Worm (Caenorhabditis elegans) whole organism, mixed stage, embryonic: ENCODE results near the gene kup-1.

ENCODE experiments used
- M03D4.4 ChIP-seq: sonication (generic microtip); optimal IDR thresholded peaks from 2 replicates; lab custom pipeline; 2017; ENCODE audit warnings: mild to moderate bottlenecking, missing genetic modification characterization, missing compliant biosample characterization
- bed-3 ChIP-seq: fragments of 200-800 bp; sonication (Bioruptor generic); optimal IDR thresholded peaks from 3 replicates; lab custom pipeline; 2018; ENCODE audit warnings: mild to moderate bottlenecking, missing genetic modification characterization, moderate library complexity, missing compliant biosample characterization
- blmp-1 ChIP-seq: fragments of 150-350 bp; optimal IDR thresholded peaks from 2 replicates; lab custom pipeline; 2014; ENCODE audit warnings: missing biosample characterization, missing genetic modification characterization
- ceh-39 ChIP-seq: fragments of 150-350 bp; optimal IDR thresholded peaks from 2 replicates; lab custom pipeline; 2014; ENCODE audit warnings: missing biosample characterization, missing genetic modification characterization
- ceh-43 ChIP-seq: fragments of 200-800 bp; sonication (Bioruptor generic); optimal IDR thresholded peaks from 2 replicates; lab custom pipeline; 2018; ENCODE audit warnings: mild to moderate bottlenecking, missing genetic modification characterization, moderate library complexity, missing compliant biosample characterization
- ces-1 ChIP-seq: fragments of 150-350 bp; optimal IDR thresholded peaks from 2 replicates; lab custom pipeline; 2014; ENCODE audit warnings: missing biosample characterization, missing genetic modification reagents, missing genetic modification characterization
- cnd-1 ChIP-seq: fragments of 200-800 bp; sonication (Bioruptor generic); optimal IDR thresholded peaks from 2 replicates; lab custom pipeline; 2018; ENCODE audit warnings: mild to moderate bottlenecking, missing genetic modification characterization, missing compliant biosample characterization
- elt-3 ChIP-seq: fragments of 150-350 bp; optimal IDR thresholded peaks from 2 replicates; lab custom pipeline; 2014; ENCODE audit warnings: missing biosample characterization, missing genetic modification characterization
- flh-1 ChIP-seq: fragments of 200-800 bp; sonication (Bioruptor generic); optimal IDR thresholded peaks from 2 replicates; lab custom pipeline; 2018; ENCODE audit warnings: mild to moderate bottlenecking, missing genetic modification characterization, moderate library complexity, missing compliant biosample characterization
- ham-2 ChIP-seq: fragments of 200-800 bp; sonication (Bioruptor generic); optimal IDR thresholded peaks from 2 replicates; lab custom pipeline; 2018; ENCODE audit warnings: mild to moderate bottlenecking, missing genetic modification characterization, missing compliant biosample characterization
- hlh-1 ChIP-seq: fragments of 150-350 bp; optimal IDR thresholded peaks from 2 replicates; lab custom pipeline; 2014; ENCODE audit warnings: missing biosample characterization, missing genetic modification reagents, missing genetic modification characterization
- lin-13 ChIP-seq: fragments of 150-350 bp; optimal IDR thresholded peaks from 2 replicates; lab custom pipeline; 2014; ENCODE audit warnings: missing biosample characterization, missing genetic modification characterization
- lin-32 ChIP-seq: fragments of 200-800 bp; sonication (Bioruptor generic); optimal IDR thresholded peaks from 2 replicates; lab custom pipeline; 2018; ENCODE audit warnings: mild to moderate bottlenecking, missing genetic modification characterization, missing compliant biosample characterization
- lsy-2 ChIP-seq: fragments of 150-350 bp; optimal IDR thresholded peaks from 2 replicates; lab custom pipeline; 2014; ENCODE audit warnings: missing biosample characterization, missing genetic modification characterization
- mab-5 ChIP-seq: fragments of 150-350 bp; optimal IDR thresholded peaks from 2 replicates; lab custom pipeline; 2014; ENCODE audit warnings: missing biosample characterization, missing genetic modification characterization
- mep-1 ChIP-seq: fragments of 150-350 bp; optimal IDR thresholded peaks from 2 replicates; lab custom pipeline; 2017; ENCODE audit warnings: missing biosample characterization, missing genetic modification reagents, missing genetic modification characterization, inconsistent platforms
- mls-2 ChIP-seq: sonication (generic microtip); optimal IDR thresholded peaks from 2 replicates; lab custom pipeline; 2016; ENCODE audit warnings: mild to moderate bottlenecking, missing genetic modification characterization, moderate library complexity, missing compliant biosample characterization
- nhr-2 ChIP-seq: fragments of 150-350 bp; optimal IDR thresholded peaks from 2 replicates; lab custom pipeline; 2014; ENCODE audit warnings: missing biosample characterization, missing genetic modification characterization
- nhr-237 ChIP-seq: fragments of 150-350 bp; optimal IDR thresholded peaks from 2 replicates; lab custom pipeline; 2014; ENCODE audit warnings: missing biosample characterization, missing genetic modification characterization
- nhr-28 ChIP-seq: fragments of 150-350 bp; optimal IDR thresholded peaks from 2 replicates; lab custom pipeline; 2014; ENCODE audit warnings: missing biosample characterization, missing genetic modification characterization
- nhr-76 ChIP-seq: sonication (generic microtip); optimal IDR thresholded peaks from 2 replicates; lab custom pipeline; 2017; ENCODE audit warnings: missing biosample characterization, missing genetic modification characterization
- pha-4 ChIP-seq: fragments of 150-350 bp; optimal IDR thresholded peaks from 2 replicates; lab custom pipeline; 2018; ENCODE audit warnings: missing biosample characterization, missing genetic modification reagents, missing genetic modification characterization
- sem-2 ChIP-seq: fragments of 200-800 bp; sonication (Bioruptor generic); optimal IDR thresholded peaks from 2 replicates; lab custom pipeline; 2018; ENCODE audit warnings: mild to moderate bottlenecking, missing genetic modification characterization, missing compliant biosample characterization
- sptf-1 ChIP-seq: sonication (generic microtip); optimal IDR thresholded peaks from 2 replicates; lab custom pipeline; 2017; ENCODE audit warnings: mild to moderate bottlenecking, missing genetic modification characterization, moderate library complexity, missing compliant biosample characterization
- tbx-8 ChIP-seq: fragments of 200-800 bp; sonication (Bioruptor generic); optimal IDR thresholded peaks from 2 replicates; lab custom pipeline; 2018; ENCODE audit warnings: mild to moderate bottlenecking, missing genetic modification characterization, moderate library complexity, missing compliant biosample characterization
- unc-120 ChIP-seq: sonication (generic microtip); optimal IDR thresholded peaks from 2 replicates; lab custom pipeline; 2017; ENCODE audit warnings: missing genetic modification characterization, missing compliant biosample characterization; ENCODE audit not compliant: poor library complexity, severe bottlenecking
- unc-62 ChIP-seq: fragments of 150-350 bp; optimal IDR thresholded peaks from 2 replicates; lab custom pipeline; 2014; ENCODE audit warnings: missing biosample characterization, missing genetic modification reagents, missing genetic modification characterization
- ztf-11 ChIP-seq: fragments of 150-350 bp; optimal IDR thresholded peaks from 2 replicates; lab custom pipeline; 2014; ENCODE audit warnings: missing biosample characterization, missing genetic modification characterization

kup-1 gene

ce11 chrV:12032060-12032459 lies 8.6 kb downstream of the kup-1 start, which contains the start of gene pkc-1:
TSS of gene pkc-1 (minus strand) at chrV:12032160.
- no peak for TF ChIP-seq cnd-1 (tag; lab: Kevin White, UChicago)
- no peak for TF ChIP-seq blmp-1 (tag; lab: Kevin White, UChicago)
- TF ChIP-seq elt-3 (tag; lab: Kevin White, UChicago) = no peak
- no peak for TF ChIP-seq bed-3 (GFP tag; lab: Kevin White, UChicago)
- TF ChIP-seq nhr-28 (tag; lab: Kevin White, UChicago) = no peak
- no peak for TF ChIP-seq M03D4.4 (tag; lab: Kevin White, UChicago)
- no peak for TF ChIP-seq ceh-39 (tag; lab: Kevin White, UChicago)
- TF ChIP-seq flh-1 (GFP tag; lab: Kevin White, UChicago) = no peak
- no peak for TF ChIP-seq nhr-76 (tag; lab: Kevin White, UChicago)
- no peak for TF ChIP-seq lsy-2
- no peak for TF ChIP-seq pha-4 (tag; lab: Kevin White, UChicago)
- no peak for TF ChIP-seq hlh-1 (tag; lab: Kevin White, UChicago)
- no peak for TF ChIP-seq sptf-1 (tag; lab: Kevin White, UChicago)
- TF ChIP-seq ceh-43 (GFP tag; lab: Kevin White, UChicago) = no peak
- TF ChIP-seq ztf-11 = no peak
- TF ChIP-seq unc-120 (tag; lab: Kevin White, UChicago) = no peak
- TF ChIP-seq mep-1 (tag; lab: Kevin White, UChicago) = no peak
- TF ChIP-seq lin-13 (tag; lab: Kevin White, UChicago) = no peak
- no peak for TF ChIP-seq mab-5
- TF ChIP-seq nhr-237 (tag; lab: Kevin White, UChicago) = no peak
- TF ChIP-seq, all 35 proteins: peak for 0

ce11 chrV:12028151-12028550 lies 12.5 kb downstream of the kup-1 start:
- TF ChIP-seq cnd-1 (tag; lab: Kevin White, UChicago) (no peak), pha-4 (tag; lab: Kevin White, UChicago) (no peak), blmp-1 (tag; lab: Kevin White, UChicago) (no peak), hlh-1 (tag; lab: Kevin White, UChicago) (no peak), lin-32 (no peak), ham-2 (GFP tag; lab: Kevin White, UChicago) (no peak), tbx-8 (GFP tag; lab: Kevin White, UChicago) (no peak), ces-1 (no peak), M03D4.4 (tag; lab: Kevin White, UChicago) (no peak), mep-1 (tag; lab: Kevin White, UChicago) (no peak)

- TF ChIP-seq mep-1 (tag; lab: Kevin White, UChicago) (no peak), nhr-76 (tag; lab: Kevin White, UChicago) (no peak), ces-1 (peak; percentile 65), lin-13 (tag; lab: Kevin White, UChicago) (peak; percentile 4), unc-120 (tag; lab: Kevin White, UChicago) (peak; percentile 81), pha-4 (tag; lab: Kevin White, UChicago) (no peak), flh-1 (GFP tag; lab: Kevin White, UChicago) (no peak), unc-62 (GFP tag; lab: Kevin White, UChicago) (peak; percentile 66), hlh-1 (tag; lab: Kevin White, UChicago) (peak; percentile 17)
Observed at ce11 chrV:12026878-12027477, 13.7 kb downstream of the kup-1 start.

ce11 chrV:12025683-12026082 lies 15.0 kb downstream of the kup-1 start:
- peak; percentile 93 for TF ChIP-seq ces-1
- no peak for TF ChIP-seq bed-3 (GFP tag; lab: Kevin White, UChicago)
- peak; percentile 19 for TF ChIP-seq unc-120 (tag; lab: Kevin White, UChicago)
- TF ChIP-seq sptf-1 (tag; lab: Kevin White, UChicago) = no peak

- peak; percentile 38 for TF ChIP-seq ces-1
- no peak for TF ChIP-seq pha-4 (tag; lab: Kevin White, UChicago)
- TF ChIP-seq sem-2 (GFP tag; lab: Kevin White, UChicago) = no peak
- peak; percentile 10 for TF ChIP-seq mls-2 (tag; lab: Kevin White, UChicago)
- TF ChIP-seq sptf-1 (tag; lab: Kevin White, UChicago) = peak; percentile 63
- TF ChIP-seq, all 35 proteins: peak for 3
Observed at ce11 chrV:12024273-12024672, 16.4 kb downstream of the kup-1 start.

- TF ChIP-seq bed-3 (GFP tag; lab: Kevin White, UChicago) = no peak
- TF ChIP-seq nhr-2 = no peak
- TF ChIP-seq mep-1 (tag; lab: Kevin White, UChicago) = no peak
- TF ChIP-seq flh-1 (GFP tag; lab: Kevin White, UChicago) = no peak
- no peak for TF ChIP-seq nhr-28 (tag; lab: Kevin White, UChicago)
- no peak for TF ChIP-seq ham-2 (GFP tag; lab: Kevin White, UChicago)
- TF ChIP-seq nhr-76 (tag; lab: Kevin White, UChicago) = no peak
- TF ChIP-seq lin-13 (tag; lab: Kevin White, UChicago) = no peak
- no peak for TF ChIP-seq lin-32
- TF ChIP-seq ceh-43 (GFP tag; lab: Kevin White, UChicago) = no peak
- TF ChIP-seq lsy-2 = no peak
- TF ChIP-seq tbx-8 (GFP tag; lab: Kevin White, UChicago) = no peak
- TF ChIP-seq, all 35 proteins: peak for 0
Observed at ce11 chrV:12020940-12021339, 19.7 kb downstream of the kup-1 start.
